Fruit fly (Drosophila melanogaster) whole organism, embryonic: ENCODE measurements around the gene CG43332.

ENCODE experiments used
- Bdp1 ChIP-seq: fragments of 200-800 bp; sonication (Bioruptor generic); optimal IDR thresholded peaks from 3 replicates; lab custom pipeline; 2016; ENCODE audit warnings: missing biosample characterization, missing genetic modification characterization
- CG10431 ChIP-seq: fragments of 200-800 bp; sonication (Bioruptor generic); optimal IDR thresholded peaks from 3 replicates; lab custom pipeline; 2018; ENCODE audit warnings: missing biosample characterization, mild to moderate bottlenecking, missing genetic modification characterization
- CG11093 ChIP-seq: fragments of 200-800 bp; sonication (Bioruptor generic); IDR thresholded peaks from 3 replicates; pipeline ENCODE4 v1.3.6; 2022; ENCODE audit warnings: missing biosample characterization, missing genetic modification characterization
- CG11723 ChIP-seq: fragments of 200-800 bp; sonication (Bioruptor generic); optimal IDR thresholded peaks from 2 replicates; lab custom pipeline; 2017; ENCODE audit warnings: missing biosample characterization, mild to moderate bottlenecking, missing genetic modification characterization
- CG12155 ChIP-seq: fragments of 200-800 bp; sonication (Bioruptor generic); optimal IDR thresholded peaks from 3 replicates; lab custom pipeline; 2016; ENCODE audit warnings: missing biosample characterization, missing genetic modification characterization
- CG14014 ChIP-seq: fragments of 200-800 bp; sonication (Bioruptor generic); IDR thresholded peaks from 2 replicates; pipeline ENCODE4 v1.3.6; 2022; ENCODE audit warnings: missing biosample characterization, missing genetic modification characterization
- CG17328 ChIP-seq: fragments of 200-800 bp; sonication (Bioruptor generic); IDR thresholded peaks from 2 replicates; pipeline ENCODE4 v1.3.6; 2022; ENCODE audit warnings: missing biosample characterization, missing genetic modification characterization
- CG17385 ChIP-seq: fragments of 200-800 bp; sonication (Bioruptor generic); optimal IDR thresholded peaks from 3 replicates; lab custom pipeline; 2018; ENCODE audit warnings: missing biosample characterization, mild to moderate bottlenecking, missing genetic modification characterization
- CG17912 ChIP-seq: fragments of 200-800 bp; sonication (Bioruptor generic); optimal IDR thresholded peaks from 2 replicates; lab custom pipeline; 2018; ENCODE audit warnings: missing biosample characterization, mild to moderate bottlenecking, missing genetic modification characterization
- CG18262 ChIP-seq: fragments of 200-800 bp; optimal IDR thresholded peaks from 3 replicates; lab custom pipeline; 2019; ENCODE audit warnings: missing biosample characterization, mild to moderate bottlenecking, missing genetic modification characterization, moderate library complexity
- CG1832 ChIP-seq: fragments of 200-800 bp; sonication (Bioruptor generic); optimal IDR thresholded peaks from 2 replicates; lab custom pipeline; 2017; ENCODE audit warnings: missing biosample characterization, mild to moderate bottlenecking, missing genetic modification characterization, inconsistent platforms
- CG31224 ChIP-seq: fragments of 200-800 bp; sonication (Bioruptor generic); IDR thresholded peaks from 2 replicates; pipeline ENCODE4 v1.3.6; 2022; ENCODE audit warnings: missing biosample characterization, missing genetic modification characterization
- CG3163 ChIP-seq: fragments of 200-800 bp; sonication (Bioruptor generic); optimal IDR thresholded peaks from 3 replicates; lab custom pipeline; 2016; ENCODE audit warnings: missing biosample characterization, missing genetic modification characterization
- CG32772 ChIP-seq: fragments of 200-800 bp; sonication (Bioruptor generic); IDR thresholded peaks from 2 replicates; pipeline ENCODE4 v1.3.6; 2022; ENCODE audit warnings: missing biosample characterization, missing genetic modification characterization
- CG33557 ChIP-seq: fragments of 200-800 bp; sonication (Bioruptor generic); optimal IDR thresholded peaks from 2 replicates; lab custom pipeline; 2019; ENCODE audit warnings: missing biosample characterization, mild to moderate bottlenecking, missing genetic modification characterization, moderate library complexity
- CG34422 ChIP-seq: fragments of 200-800 bp; sonication (Bioruptor generic); IDR thresholded peaks from 3 replicates; pipeline ENCODE4 v1.3.6; 2022; ENCODE audit warnings: missing biosample characterization, missing genetic modification characterization
- CG4617 ChIP-seq: fragments of 200-800 bp; sonication (Bioruptor generic); optimal IDR thresholded peaks from 3 replicates; lab custom pipeline; 2016; ENCODE audit warnings: missing biosample characterization, missing genetic modification characterization, borderline replicate concordance
- CG4707 ChIP-seq: fragments of 200-800 bp; sonication (Bioruptor generic); optimal IDR thresholded peaks from 2 replicates; lab custom pipeline; 2018; ENCODE audit warnings: missing biosample characterization, mild to moderate bottlenecking, missing genetic modification characterization, moderate library complexity
- CHES-1-like ChIP-seq: fragments of 200-800 bp; sonication (Bioruptor generic); optimal IDR thresholded peaks from 2 replicates; lab custom pipeline; 2016; ENCODE audit warnings: missing biosample characterization, missing genetic modification characterization
- Eip74EF ChIP-seq, 2 experiments: fragments of 200-800 bp in 1 of 2; fragments of >200 bp in 1 of 2; sonication (Bioruptor generic) in 1 of 2; optimal IDR thresholded peaks; 2 replicates each; lab custom pipeline; 2017 to 2019; ENCODE audit warnings: missing biosample characterization in 2 of 2, missing genetic modification characterization in 2 of 2, mild to moderate bottlenecking in 1 of 2, moderate library complexity in 1 of 2
- Ets65A ChIP-seq: fragments of 200-800 bp; sonication (Bioruptor generic); peaks from one replicate; lab custom pipeline; 2016; ENCODE audit warnings: missing biosample characterization, missing genetic modification characterization
- HLHmδ ChIP-seq: fragments of 200-800 bp; sonication (Bioruptor generic); optimal IDR thresholded peaks from 2 replicates; lab custom pipeline; 2018; ENCODE audit warnings: missing biosample characterization, mild to moderate bottlenecking, missing genetic modification characterization, moderate library complexity
- NC2β ChIP-seq: fragments of 200-800 bp; sonication (Bioruptor generic); optimal IDR thresholded peaks from 2 replicates; lab custom pipeline; 2016; ENCODE audit warnings: missing biosample characterization, missing genetic modification characterization
- Nf-YA ChIP-seq: fragments of 200-800 bp; sonication (Bioruptor generic); IDR thresholded peaks from 2 replicates; pipeline ENCODE4 v1.3.6; 2022; ENCODE audit warnings: missing biosample characterization, missing genetic modification characterization
- Opbp ChIP-seq: fragments of 200-800 bp; sonication (Bioruptor generic); IDR thresholded peaks from 3 replicates; pipeline ENCODE4 v1.3.6; 2022; ENCODE audit warnings: missing biosample characterization, missing genetic modification characterization; ENCODE audit not compliant: partially characterized antibody
- Poxn ChIP-seq: fragments of 200-800 bp; sonication (Bioruptor generic); IDR thresholded peaks from 2 replicates; pipeline ENCODE4 v1.3.6; 2022; ENCODE audit warnings: missing biosample characterization, missing genetic modification characterization
- Scr ChIP-seq: fragments of 200-800 bp; sonication (Bioruptor generic); IDR thresholded peaks from 2 replicates; pipeline ENCODE4 v1.3.6; 2022; ENCODE audit warnings: missing biosample characterization, missing genetic modification characterization; ENCODE audit not compliant: partially characterized antibody
- Side ChIP-seq: fragments of 200-800 bp; sonication (Bioruptor generic); optimal IDR thresholded peaks from 2 replicates; lab custom pipeline; 2016; ENCODE audit warnings: missing biosample characterization, missing genetic modification characterization
- Sin3A ChIP-seq: fragments of >200 bp; optimal IDR thresholded peaks from 2 replicates; lab custom pipeline; 2018
- Sox100B ChIP-seq: fragments of 200-800 bp; sonication (Bioruptor generic); optimal IDR thresholded peaks from 3 replicates; lab custom pipeline; 2018; ENCODE audit warnings: missing biosample characterization, mild to moderate bottlenecking, missing genetic modification characterization
- bsh ChIP-seq, 2 experiments: fragments of 200-800 bp; sonication (Bioruptor generic); optimal IDR thresholded peaks; 2 replicates each; lab custom pipeline; 2017 to 2018; ENCODE audit warnings: mild to moderate bottlenecking in 2 of 2, missing biosample characterization in 2 of 2, missing genetic modification characterization in 2 of 2, moderate library complexity in 1 of 2
- disco-r ChIP-seq: fragments of 200-800 bp; sonication (Bioruptor generic); optimal IDR thresholded peaks from 2 replicates; lab custom pipeline; 2016; ENCODE audit warnings: missing biosample characterization, missing genetic modification characterization
- gfzf ChIP-seq: fragments of 200-800 bp; sonication (Bioruptor generic); optimal IDR thresholded peaks from 2 replicates; lab custom pipeline; 2016; ENCODE audit warnings: missing biosample characterization, mild to moderate bottlenecking, missing genetic modification characterization, moderate library complexity
- grn ChIP-seq: fragments of 200-800 bp; sonication (Bioruptor generic); optimal IDR thresholded peaks from 3 replicates; lab custom pipeline; 2017; ENCODE audit warnings: missing biosample characterization, missing genetic modification characterization
- gsb ChIP-seq: fragments of 200-800 bp; sonication (Bioruptor generic); IDR thresholded peaks from 2 replicates; pipeline ENCODE4 v1.3.6; 2022; ENCODE audit warnings: missing biosample characterization, missing genetic modification characterization
- gt ChIP-seq: fragments of 200-800 bp; sonication (Bioruptor generic); IDR thresholded peaks from 2 replicates; pipeline ENCODE4 v1.3.6; 2022; ENCODE audit warnings: missing biosample characterization, missing genetic modification characterization
- h ChIP-seq: fragments of >200 bp; optimal IDR thresholded peaks from 2 replicates; lab custom pipeline; 2017
- ham ChIP-seq: fragments of 200-800 bp; sonication (Bioruptor generic); IDR thresholded peaks from 2 replicates; pipeline ENCODE4 v1.3.6; 2022; ENCODE audit warnings: missing biosample characterization, missing genetic modification characterization
- jigr1 ChIP-seq: fragments of 200-800 bp; sonication (Bioruptor generic); IDR thresholded peaks from 3 replicates; pipeline ENCODE4 v1.3.6; 2022; ENCODE audit warnings: missing biosample characterization, missing genetic modification characterization
- lbe ChIP-seq: fragments of 200-800 bp; sonication (Bioruptor generic); optimal IDR thresholded peaks from 2 replicates; lab custom pipeline; 2016; ENCODE audit warnings: missing biosample characterization, mild to moderate bottlenecking, missing genetic modification characterization
- maf-S ChIP-seq: fragments of 200-800 bp; sonication (Bioruptor generic); optimal IDR thresholded peaks from 2 replicates; lab custom pipeline; 2016; ENCODE audit warnings: missing biosample characterization, missing genetic modification characterization
- nmo ChIP-seq: fragments of 200-800 bp; sonication (Bioruptor generic); optimal IDR thresholded peaks from 2 replicates; lab custom pipeline; 2018; ENCODE audit warnings: missing biosample characterization, mild to moderate bottlenecking, missing genetic modification characterization, moderate library complexity
- pho ChIP-seq: fragments of 200-800 bp; sonication (Bioruptor generic); optimal IDR thresholded peaks from 2 replicates; lab custom pipeline; 2016; ENCODE audit warnings: missing biosample characterization, missing genetic modification characterization
- pita ChIP-seq: fragments of 200-800 bp; sonication (Bioruptor generic); optimal IDR thresholded peaks from 2 replicates; lab custom pipeline; 2017; ENCODE audit warnings: missing biosample characterization, mild to moderate bottlenecking, missing genetic modification characterization
- pzg ChIP-seq: fragments of 200-800 bp; sonication (Bioruptor generic); optimal IDR thresholded peaks from 3 replicates; lab custom pipeline; 2018; ENCODE audit warnings: missing biosample characterization, mild to moderate bottlenecking, missing genetic modification characterization, moderate library complexity
- row ChIP-seq: fragments of 200-800 bp; sonication (Bioruptor generic); IDR thresholded peaks from 3 replicates; pipeline ENCODE4 v1.3.6; 2022; ENCODE audit warnings: missing biosample characterization, missing genetic modification characterization
- tin ChIP-seq: fragments of 200-800 bp; sonication (Bioruptor generic); optimal IDR thresholded peaks from 3 replicates; lab custom pipeline; 2016; ENCODE audit warnings: missing biosample characterization, missing genetic modification characterization
- tll ChIP-seq, 2 experiments: fragments of 200-800 bp in 1 of 2; fragments of >200 bp in 1 of 2; sonication (Bioruptor generic) in 1 of 2; optimal IDR thresholded peaks; 2 replicates each; lab custom pipeline; 2017 to 2019; ENCODE audit warnings: missing biosample characterization in 2 of 2, missing genetic modification characterization in 2 of 2, mild to moderate bottlenecking in 1 of 2, moderate library complexity in 1 of 2
- tna ChIP-seq: fragments of 200-800 bp; sonication (Bioruptor generic); IDR thresholded peaks from 2 replicates; pipeline ENCODE4 v1.3.6; 2022; ENCODE audit warnings: missing biosample characterization, missing genetic modification characterization; ENCODE audit not compliant: partially characterized antibody
- vnd ChIP-seq: fragments of 200-800 bp; sonication (Bioruptor generic); IDR thresholded peaks from 3 replicates; pipeline ENCODE4 v1.3.6; 2022; ENCODE audit warnings: missing biosample characterization, missing genetic modification characterization; ENCODE audit not compliant: partially characterized antibody
- vvl ChIP-seq: fragments of 200-800 bp; sonication (Bioruptor generic); IDR thresholded peaks from 2 replicates; pipeline ENCODE4 v1.3.6; 2022; ENCODE audit warnings: missing biosample characterization, missing genetic modification characterization
- zen2 ChIP-seq: fragments of 200-800 bp; sonication (Bioruptor generic); IDR thresholded peaks from 3 replicates; pipeline ENCODE4 v1.3.6; 2022; ENCODE audit warnings: missing biosample characterization, missing genetic modification characterization; ENCODE audit not compliant: partially characterized antibody

CG43332 gene

DNA sequence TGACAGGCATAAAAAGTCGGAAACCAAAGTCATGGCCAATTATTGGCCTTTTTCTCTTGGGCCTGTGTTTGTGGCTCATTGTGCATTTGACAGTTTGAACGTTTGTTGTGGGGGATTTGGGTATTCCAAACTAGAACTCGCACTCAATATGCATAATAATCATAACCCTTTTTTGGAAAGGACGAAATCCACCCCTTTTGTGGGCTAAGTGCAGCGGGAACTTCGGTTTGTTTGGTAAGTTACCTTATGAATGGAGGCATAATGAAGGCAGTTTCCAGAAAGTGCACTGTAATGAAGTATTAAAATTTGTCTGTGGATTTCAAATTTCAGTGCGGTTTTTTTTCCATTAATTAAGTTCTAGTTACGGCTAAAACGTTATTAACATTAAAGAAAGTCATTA lies 35.3 kb upstream of the CG43332 start (continued):
- TF ChIP-seq nmo (GFP tag; lab: Kevin White, UChicago) (no peak), tna (no peak), pho (GFP tag; lab: Kevin White, UChicago) (no peak), CG4617 (GFP tag; lab: Kevin White, UChicago) (no peak), Side (GFP tag; lab: Kevin White, UChicago) (no peak), grn (GFP tag; lab: Kevin White, UChicago) (no peak), CG12155 (GFP tag; lab: Kevin White, UChicago) (no peak), h (lab: Kevin White, UChicago) (no peak), CG33557 (no peak), Opbp (no peak), CG34422 (no peak), CG17328 (GFP tag; lab: Robert Waterston, UW) (no peak), CG14014 (GFP tag; lab: Robert Waterston, UW) (no peak), CHES-1-like (GFP tag; lab: Kevin White, UChicago) (no peak), gfzf (GFP tag; lab: Kevin White, UChicago) (no peak), ham (no peak), Sin3A (lab: Kevin White, UChicago) (no peak), HLHmδ (GFP tag; lab: Kevin White, UChicago) (no peak), Nf-YA (GFP tag; lab: Robert Waterston, UW) (no peak), gsb (GFP tag; lab: Robert Waterston, UW) (no peak), NC2β (GFP tag; lab: Kevin White, UChicago) (no peak), CG3163 (GFP tag; lab: Kevin White, UChicago) (no peak), gt (GFP tag; lab: Robert Waterston, UW) (no peak), lbe (GFP tag; lab: Kevin White, UChicago) (no peak), vvl (GFP tag; lab: Robert Waterston, UW) (0 out of 2 replicates have a peak, but pooled peaks have one; percentile 7), Bdp1 (GFP tag; lab: Kevin White, UChicago) (no peak), row (0 out of 3 replicates have a peak, but pooled peaks have one; percentile 6), tin (no peak), CG17912 (GFP tag; lab: Kevin White, UChicago) (no peak), CG4707 (GFP tag; lab: Kevin White, UChicago) (no peak), Ets65A (GFP tag; lab: Kevin White, UChicago) (peak; percentile 53), CG31224 (GFP tag; lab: Robert Waterston, UW) (no peak), vnd (GFP tag; lab: Robert Waterston, UW) (no peak), Sox100B (GFP tag; lab: Kevin White, UChicago) (no peak), CG11093 (no peak), CG18262 (peak; percentile 6), tll (GFP tag; optimal IDR thresholded peaks at IDR 0.05; lab: Kevin White, UChicago) (no peak), pita (no peak), CG10431 (GFP tag; lab: Kevin White, UChicago) (no peak), Poxn (GFP tag; lab: Robert Waterston, UW) (no peak), bsh (GFP tag; optimal IDR thresholded peaks at IDR 0.05; lab: Kevin White, UChicago) (peak in 1 of 2 experiments; percentile 32), zen2 (GFP tag; lab: Robert Waterston, UW) (no peak), CG1832 (GFP tag; lab: Kevin White, UChicago) (no peak), CG32772 (GFP tag; lab: Robert Waterston, UW) (no peak), Scr (GFP tag; lab: Robert Waterston, UW) (no peak), Eip74EF (GFP tag; optimal IDR thresholded peaks at IDR 0.05; lab: Kevin White, UChicago) (no peak), disco-r (no peak), pzg (GFP tag; lab: Kevin White, UChicago) (no peak), jigr1 (GFP tag; lab: Robert Waterston, UW) (no peak), CG17385 (GFP tag; lab: Kevin White, UChicago) (no peak), CG11723 (GFP tag; lab: Kevin White, UChicago) (no peak), maf-S (no peak)
